Fruit fly (Drosophila melanogaster) whole organism, embryonic: ENCODE data around the gene CG7611.

Source experiments
- Bdp1 ChIP-seq: fragments of 200-800 bp; sonication (Bioruptor generic); optimal IDR thresholded peaks from 3 replicates; lab custom pipeline; 2016; ENCODE audit warnings: missing biosample characterization, missing genetic modification characterization
- Blimp-1 ChIP-seq: fragments of 200-800 bp; sonication (Bioruptor generic); optimal IDR thresholded peaks from 3 replicates; lab custom pipeline; 2018; ENCODE audit warnings: missing biosample characterization, missing genetic modification characterization, mild to moderate bottlenecking, moderate library complexity, missing genetic modification reagents
- CG10274 ChIP-seq: fragments of 200-800 bp; sonication (Bioruptor generic); optimal IDR thresholded peaks from 3 replicates; lab custom pipeline; 2017; ENCODE audit warnings: missing biosample characterization, mild to moderate bottlenecking, missing genetic modification characterization
- CG10321 ChIP-seq: fragments of 200-800 bp; sonication (Bioruptor generic); IDR thresholded peaks from 2 replicates; pipeline ENCODE4 v1.3.6; 2022; ENCODE audit warnings: missing biosample characterization, missing genetic modification characterization
- CG10543 ChIP-seq: fragments of 200-800 bp; sonication (Bioruptor generic); optimal IDR thresholded peaks from 3 replicates; lab custom pipeline; 2017; ENCODE audit warnings: missing biosample characterization, mild to moderate bottlenecking, missing genetic modification characterization, moderate library complexity
- CG13123 ChIP-seq: fragments of 200-800 bp; sonication (Bioruptor generic); optimal IDR thresholded peaks from 2 replicates; lab custom pipeline; 2016; ENCODE audit warnings: missing biosample characterization, missing genetic modification characterization
- CG15011 ChIP-seq: fragments of 200-800 bp; sonication (Bioruptor generic); optimal IDR thresholded peaks from 3 replicates; lab custom pipeline; 2018; ENCODE audit warnings: missing biosample characterization, mild to moderate bottlenecking, missing genetic modification characterization
- CG1647 ChIP-seq: fragments of 200-800 bp; sonication (Bioruptor generic); optimal IDR thresholded peaks from 3 replicates; lab custom pipeline; 2016; ENCODE audit warnings: missing biosample characterization, missing genetic modification characterization
- CG17361 ChIP-seq: fragments of 200-800 bp; sonication (Bioruptor generic); IDR thresholded peaks from 3 replicates; pipeline ENCODE4 v1.3.6; 2022; ENCODE audit warnings: missing biosample characterization, missing genetic modification characterization
- CG18011 ChIP-seq: fragments of 200-800 bp; sonication (Bioruptor generic); optimal IDR thresholded peaks from 2 replicates; lab custom pipeline; 2017; ENCODE audit warnings: missing biosample characterization, missing genetic modification characterization, mild to moderate bottlenecking, moderate library complexity, missing genotype
- CG1832 ChIP-seq: fragments of 200-800 bp; sonication (Bioruptor generic); optimal IDR thresholded peaks from 2 replicates; lab custom pipeline; 2017; ENCODE audit warnings: missing biosample characterization, mild to moderate bottlenecking, missing genetic modification characterization, inconsistent platforms
- CG18764 ChIP-seq: fragments of 200-800 bp; sonication (Bioruptor generic); optimal IDR thresholded peaks from 3 replicates; lab custom pipeline; 2016; ENCODE audit warnings: missing biosample characterization, missing genetic modification characterization
- CG30403 ChIP-seq: fragments of 200-800 bp; sonication (Bioruptor generic); optimal IDR thresholded peaks from 3 replicates; lab custom pipeline; 2016; ENCODE audit warnings: missing biosample characterization, missing genetic modification characterization
- CG3065 ChIP-seq: fragments of 200-800 bp; sonication (Bioruptor generic); optimal IDR thresholded peaks from 2 replicates; lab custom pipeline; 2016; ENCODE audit warnings: missing biosample characterization, missing genetic modification characterization
- CG4282 ChIP-seq: fragments of 200-800 bp; sonication (Bioruptor generic); optimal IDR thresholded peaks from 2 replicates; lab custom pipeline; 2016; ENCODE audit warnings: missing biosample characterization, missing genetic modification characterization
- CG43689 ChIP-seq: fragments of 200-800 bp; sonication (Bioruptor generic); IDR thresholded peaks from 2 replicates; pipeline ENCODE4 v1.3.6; 2022; ENCODE audit warnings: missing biosample characterization, missing genetic modification characterization
- CG4424 ChIP-seq: fragments of 200-800 bp; sonication (Bioruptor generic); optimal IDR thresholded peaks from 3 replicates; lab custom pipeline; 2016; ENCODE audit warnings: missing biosample characterization, missing genetic modification characterization
- CG6272 ChIP-seq: fragments of 200-800 bp; sonication (Bioruptor generic); IDR thresholded peaks from 2 replicates; pipeline ENCODE4 v1.3.6; 2022; ENCODE audit warnings: missing biosample characterization, missing genetic modification characterization
- CG6689 ChIP-seq: fragments of 200-800 bp; sonication (Bioruptor generic); IDR thresholded peaks from 2 replicates; pipeline ENCODE4 v1.3.6; 2022; ENCODE audit warnings: missing biosample characterization, missing genetic modification characterization
- CG7556 ChIP-seq: fragments of 200-800 bp; sonication (Bioruptor generic); optimal IDR thresholded peaks from 2 replicates; lab custom pipeline; 2017; ENCODE audit warnings: missing biosample characterization, mild to moderate bottlenecking, missing genetic modification characterization
- CG7745 ChIP-seq: fragments of 200-800 bp; sonication (Bioruptor generic); optimal IDR thresholded peaks from 2 replicates; lab custom pipeline; 2018; ENCODE audit warnings: missing biosample characterization, mild to moderate bottlenecking, missing genetic modification characterization, moderate library complexity
- CG8765 ChIP-seq: fragments of 200-800 bp; sonication (Bioruptor generic); IDR thresholded peaks from 2 replicates; pipeline ENCODE4 v1.3.6; 2022; ENCODE audit warnings: missing biosample characterization, missing genetic modification characterization
- CG8924 ChIP-seq: fragments of 200-800 bp; optimal IDR thresholded peaks from 3 replicates; lab custom pipeline; 2019; ENCODE audit warnings: missing biosample characterization, mild to moderate bottlenecking, missing genetic modification characterization, moderate library complexity
- CG9932 ChIP-seq: fragments of 200-800 bp; sonication (Bioruptor generic); IDR thresholded peaks from 2 replicates; pipeline ENCODE4 v1.3.6; 2022; ENCODE audit warnings: missing biosample characterization, missing genetic modification characterization
- Drgx ChIP-seq: fragments of 200-800 bp; sonication (Bioruptor generic); IDR thresholded peaks from 2 replicates; pipeline ENCODE4 v1.3.6; 2022; ENCODE audit warnings: missing biosample characterization, missing genetic modification characterization
- HHEX ChIP-seq: fragments of 200-800 bp; sonication (Bioruptor generic); optimal IDR thresholded peaks from 3 replicates; lab custom pipeline; 2017; ENCODE audit warnings: missing biosample characterization, mild to moderate bottlenecking, missing genetic modification characterization, missing genetic modification reagents
- HmgD ChIP-seq: fragments of 200-800 bp; sonication (Bioruptor generic); optimal IDR thresholded peaks from 3 replicates; lab custom pipeline; 2016; ENCODE audit warnings: missing biosample characterization, missing genetic modification characterization
- Lhr ChIP-seq: fragments of 200-800 bp; sonication (Bioruptor generic); optimal IDR thresholded peaks from 3 replicates; lab custom pipeline; 2017; ENCODE audit warnings: mild to moderate bottlenecking, missing biosample characterization, missing genetic modification reagents, missing genetic modification characterization
- Neu2 ChIP-seq: fragments of 200-800 bp; sonication (Bioruptor generic); optimal IDR thresholded peaks from 3 replicates; lab custom pipeline; 2016; ENCODE audit warnings: missing biosample characterization, missing genetic modification characterization, borderline replicate concordance
- Rx ChIP-seq: fragments of 200-800 bp; sonication (Bioruptor generic); IDR thresholded peaks from 2 replicates; pipeline ENCODE4 v1.3.6; 2022; ENCODE audit warnings: missing biosample characterization, missing genetic modification characterization
- Usf ChIP-seq: fragments of 200-800 bp; sonication (Bioruptor generic); optimal IDR thresholded peaks from 2 replicates; lab custom pipeline; 2017; ENCODE audit warnings: missing genotype, missing biosample characterization, missing genetic modification characterization
- ab ChIP-seq: fragments of 200-800 bp; sonication (Bioruptor generic); optimal IDR thresholded peaks from 2 replicates; lab custom pipeline; 2016; ENCODE audit warnings: missing biosample characterization, missing genetic modification characterization
- abd-A ChIP-seq: fragments of 200-800 bp; sonication (Bioruptor generic); optimal IDR thresholded peaks from 3 replicates; lab custom pipeline; 2019; ENCODE audit warnings: missing biosample characterization, mild to moderate bottlenecking, missing genetic modification characterization, moderate library complexity
- ash1 ChIP-seq: fragments of 200-800 bp; sonication (Bioruptor generic); optimal IDR thresholded peaks from 2 replicates; lab custom pipeline; 2018; ENCODE audit warnings: missing biosample characterization, mild to moderate bottlenecking, missing genetic modification characterization
- chn ChIP-seq: fragments of 200-800 bp; sonication (Bioruptor generic); optimal IDR thresholded peaks from 2 replicates; lab custom pipeline; 2016; ENCODE audit warnings: missing biosample characterization, missing genetic modification characterization
- dpn ChIP-seq, 2 experiments: fragments of 200-800 bp; sonication (Bioruptor generic); optimal IDR thresholded peaks; 3 replicates each; lab custom pipeline; 2016; ENCODE audit warnings: missing biosample characterization in 2 of 2, missing genetic modification characterization in 2 of 2
- eve ChIP-seq, 2 experiments: fragments of >200 bp; optimal IDR thresholded peaks; 2 replicates each; lab custom pipeline; 2017; ENCODE audit warnings: missing biosample characterization in 2 of 2, missing genetic modification characterization in 2 of 2
- fd64A ChIP-seq: fragments of 200-800 bp; sonication (Bioruptor generic); optimal IDR thresholded peaks from 3 replicates; lab custom pipeline; 2018; ENCODE audit warnings: missing biosample characterization, mild to moderate bottlenecking, missing genetic modification characterization
- fd96Cb ChIP-seq: fragments of 200-800 bp; sonication (Bioruptor generic); optimal IDR thresholded peaks from 2 replicates; lab custom pipeline; 2018; ENCODE audit warnings: missing biosample characterization, mild to moderate bottlenecking, missing genetic modification characterization, moderate library complexity
- insv ChIP-seq, 2 experiments: fragments of 200-800 bp; sonication (Bioruptor generic); optimal IDR thresholded peaks; 3 replicates each; lab custom pipeline; 2016 to 2018; ENCODE audit warnings: missing biosample characterization in 2 of 2, missing genetic modification characterization in 2 of 2
- mam ChIP-seq: fragments of 200-800 bp; sonication (Bioruptor generic); optimal IDR thresholded peaks from 3 replicates; lab custom pipeline; 2016; ENCODE audit warnings: missing biosample characterization, missing genetic modification characterization
- oc ChIP-seq: fragments of 200-800 bp; sonication (Bioruptor generic); optimal IDR thresholded peaks from 2 replicates; lab custom pipeline; 2018; ENCODE audit warnings: missing biosample characterization, mild to moderate bottlenecking, missing genetic modification characterization, moderate library complexity
- pfk ChIP-seq: fragments of 200-800 bp; sonication (Bioruptor generic); optimal IDR thresholded peaks from 2 replicates; lab custom pipeline; 2018; ENCODE audit warnings: missing biosample characterization, mild to moderate bottlenecking, missing genetic modification characterization, moderate library complexity
- pita ChIP-seq: fragments of 200-800 bp; sonication (Bioruptor generic); optimal IDR thresholded peaks from 2 replicates; lab custom pipeline; 2017; ENCODE audit warnings: missing biosample characterization, mild to moderate bottlenecking, missing genetic modification characterization
- scrt ChIP-seq: fragments of 200-800 bp; sonication (Bioruptor generic); optimal IDR thresholded peaks from 2 replicates; lab custom pipeline; 2018; ENCODE audit warnings: missing biosample characterization, mild to moderate bottlenecking, missing genetic modification characterization, moderate library complexity
- trem ChIP-seq: fragments of 200-800 bp; optimal IDR thresholded peaks from 3 replicates; lab custom pipeline; 2019; ENCODE audit warnings: missing biosample characterization, mild to moderate bottlenecking, missing genetic modification characterization, moderate library complexity
- tx ChIP-seq: fragments of 200-800 bp; sonication (Bioruptor generic); optimal IDR thresholded peaks from 2 replicates; lab custom pipeline; 2016; ENCODE audit warnings: missing biosample characterization, missing genetic modification characterization
- zf30C ChIP-seq: fragments of 200-800 bp; sonication (Bioruptor generic); optimal IDR thresholded peaks from 3 replicates; lab custom pipeline; 2018; ENCODE audit warnings: missing biosample characterization, mild to moderate bottlenecking, missing genetic modification characterization
- zfh2 ChIP-seq: fragments of 200-800 bp; sonication (Bioruptor generic); optimal IDR thresholded peaks from 2 replicates; lab custom pipeline; 2016; ENCODE audit warnings: missing biosample characterization, missing genetic modification characterization

CG7611 gene

dm6 chr3L:21539245-21540196 is 16.5 kb downstream of the CG7611 start, which contains the start of the genes COX8 and VhaM9.7-b (continued):
- TF ChIP-seq CG8924 (no peak), CG1647 (GFP tag; lab: Kevin White, UChicago) (peak; percentile 25), oc (tag; lab: Kevin White, UChicago) (no peak), Bdp1 (GFP tag; lab: Kevin White, UChicago) (no peak), fd64A (GFP tag; lab: Kevin White, UChicago) (no peak), CG10543 (GFP tag; lab: Kevin White, UChicago) (peak; percentile 40), CG1832 (no peak), Neu2 (GFP tag; lab: Kevin White, UChicago) (no peak), CG18764 (GFP tag; lab: Kevin White, UChicago) (peak; percentile 62), tx (peak; percentile 25), CG43689 (GFP tag; lab: Robert Waterston, UW) (no peak), trem (tag; lab: Kevin White, UChicago) (peak; percentile 40), CG7556 (no peak), HHEX (GFP tag; lab: Kevin White, UChicago) (no peak), CG13123 (GFP tag; lab: Kevin White, UChicago) (peak; percentile 45), scrt (no peak), CG9932 (peak; percentile 88), pita (GFP tag; lab: Kevin White, UChicago) (no peak), CG6689 (peak; percentile 95), zfh2 (GFP tag; lab: Kevin White, UChicago) (peak; percentile 78), abd-A (no peak), Lhr (GFP tag; lab: Kevin White, UChicago) (peak; percentile 61), CG7745 (no peak), HmgD (peak; percentile 21), Usf (GFP tag; lab: Kevin White, UChicago) (peak; percentile 89), chn (GFP tag; lab: Kevin White, UChicago) (peak; percentile 55), insv (GFP tag; optimal IDR thresholded peaks at IDR 0.05; lab: Kevin White, UChicago) (no peak), CG8765 (GFP tag; lab: Robert Waterston, UW) (no peak), CG17361 (GFP tag; lab: Robert Waterston, UW) (no peak; the same call in none of the 3 replicates), Drgx (GFP tag; lab: Robert Waterston, UW) (no peak), CG10321 (GFP tag; lab: Robert Waterston, UW) (no peak), CG30403 (GFP tag; lab: Kevin White, UChicago) (peak; percentile 81), mam (GFP tag; lab: Kevin White, UChicago) (peak; percentile 83), Rx (GFP tag; lab: Robert Waterston, UW) (peak; percentile 37; the same call in 1 of the 2 replicates), CG6272 (GFP tag; lab: Robert Waterston, UW) (no peak; the same call in 1 of the 2 replicates), fd96Cb (tag; lab: Kevin White, UChicago) (peak; percentile 43), dpn (GFP tag; optimal IDR thresholded peaks at IDR 0.05; lab: Kevin White, UChicago) (peak; percentile 54 to 68), ash1 (GFP tag; lab: Kevin White, UChicago) (no peak), CG18011 (GFP tag; lab: Kevin White, UChicago) (peak; percentile 76), CG15011 (GFP tag; lab: Kevin White, UChicago) (no peak), CG4282 (GFP tag; lab: Kevin White, UChicago) (peak; percentile 15), CG3065 (GFP tag; lab: Kevin White, UChicago) (no peak), eve (GFP tag; optimal IDR thresholded peaks at IDR 0.05; lab: Kevin White, UChicago) (no peak), ab (peak; percentile 32), zf30C (no peak), Blimp-1 (GFP tag; lab: Kevin White, UChicago) (no peak), CG4424 (GFP tag; lab: Kevin White, UChicago) (peak; percentile 69), pfk (GFP tag; lab: Kevin White, UChicago) (peak; percentile 24), CG10274 (GFP tag; lab: Kevin White, UChicago) (no peak)
